Worm (Caenorhabditis elegans): ENCODE data around the gene F19H6.5.

DNA sequence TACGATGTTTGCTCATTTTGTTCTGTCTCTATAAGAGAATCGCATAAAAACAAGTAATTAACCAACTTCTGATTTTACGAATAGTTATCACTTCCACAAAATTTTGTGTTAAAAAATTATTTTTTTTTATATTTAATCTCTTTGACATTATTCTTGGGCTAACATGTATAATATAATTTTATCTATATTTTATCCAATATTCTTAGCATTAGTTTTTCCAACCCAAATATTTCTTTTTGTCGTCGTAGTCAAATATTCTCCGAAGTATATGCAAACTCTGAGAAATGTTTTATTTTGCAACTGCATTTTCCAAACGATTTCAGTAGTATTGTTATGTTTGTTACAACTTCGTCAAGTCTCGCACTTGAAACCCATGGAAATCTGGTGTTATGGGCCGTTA lies 31.2 kb downstream of the F19H6.5 start, which contains the start of gene srd-47:
- TF ChIP-seq him-1 (tag; optimal IDR thresholded peaks at IDR 0.05): no peak
- TF ChIP-seq W03F9.2 (tag; optimal IDR thresholded peaks at IDR 0.05): no peak
